Fruit fly (Drosophila melanogaster) whole organism, embryonic: ENCODE data around the gene CG14851.

ENCODE experiments used
- Abd-B ChIP-seq: fragments of 200-800 bp; sonication (Bioruptor generic); optimal IDR thresholded peaks from 2 replicates; lab custom pipeline; 2018; ENCODE audit warnings: missing biosample characterization, mild to moderate bottlenecking, missing genetic modification characterization, moderate library complexity
- Bdp1 ChIP-seq: fragments of 200-800 bp; sonication (Bioruptor generic); optimal IDR thresholded peaks from 3 replicates; lab custom pipeline; 2016; ENCODE audit warnings: missing biosample characterization, missing genetic modification characterization
- Blimp-1 ChIP-seq: fragments of 200-800 bp; sonication (Bioruptor generic); optimal IDR thresholded peaks from 3 replicates; lab custom pipeline; 2018; ENCODE audit warnings: missing biosample characterization, missing genetic modification characterization, mild to moderate bottlenecking, moderate library complexity, missing genetic modification reagents
- CG11093 ChIP-seq: fragments of 200-800 bp; sonication (Bioruptor generic); IDR thresholded peaks from 3 replicates; pipeline ENCODE4 v1.3.6; 2022; ENCODE audit warnings: missing biosample characterization, missing genetic modification characterization
- CG12391 ChIP-seq: fragments of 200-800 bp; sonication (Bioruptor generic); optimal IDR thresholded peaks from 3 replicates; lab custom pipeline; 2018; ENCODE audit warnings: missing biosample characterization, mild to moderate bottlenecking, missing genetic modification characterization, moderate library complexity
- CG15073 ChIP-seq: fragments of 200-800 bp; sonication (Bioruptor generic); optimal IDR thresholded peaks from 2 replicates; lab custom pipeline; 2016; ENCODE audit warnings: missing biosample characterization, missing genetic modification characterization
- CG18262 ChIP-seq: fragments of 200-800 bp; optimal IDR thresholded peaks from 3 replicates; lab custom pipeline; 2019; ENCODE audit warnings: missing biosample characterization, mild to moderate bottlenecking, missing genetic modification characterization, moderate library complexity
- CG2678 ChIP-seq: fragments of 200-800 bp; sonication (Bioruptor generic); optimal IDR thresholded peaks from 3 replicates; lab custom pipeline; 2019; ENCODE audit warnings: missing biosample characterization, mild to moderate bottlenecking, missing genetic modification characterization, moderate library complexity
- CG2875 ChIP-seq: fragments of 200-800 bp; sonication (Bioruptor generic); optimal IDR thresholded peaks from 2 replicates; lab custom pipeline; 2017; ENCODE audit warnings: missing biosample characterization, mild to moderate bottlenecking, missing genetic modification characterization, missing genetic modification reagents
- CG31441 ChIP-seq: fragments of 200-800 bp; sonication (Bioruptor generic); IDR thresholded peaks from 2 replicates; pipeline ENCODE4 v1.3.6; 2022; ENCODE audit warnings: missing biosample characterization, missing genetic modification characterization
- CG32532 ChIP-seq: fragments of 200-800 bp; sonication (Bioruptor generic); IDR thresholded peaks from 2 replicates; pipeline ENCODE4 v1.3.6; 2022; ENCODE audit warnings: missing biosample characterization, missing genetic modification characterization
- CG4360 ChIP-seq: fragments of 200-800 bp; sonication (Bioruptor generic); IDR thresholded peaks from 2 replicates; pipeline ENCODE4 v1.3.6; 2022; ENCODE audit warnings: missing biosample characterization, missing genetic modification characterization
- CG5245 ChIP-seq: fragments of 200-800 bp; sonication (Bioruptor generic); optimal IDR thresholded peaks from 3 replicates; lab custom pipeline; 2016; ENCODE audit warnings: missing biosample characterization, missing genetic modification characterization
- CG6813 ChIP-seq: fragments of 200-800 bp; sonication (Bioruptor generic); optimal IDR thresholded peaks from 2 replicates; lab custom pipeline; 2017; ENCODE audit warnings: missing biosample characterization, missing genetic modification characterization, mild to moderate bottlenecking, moderate library complexity, missing genetic modification reagents
- CG9817 ChIP-seq: fragments of 200-800 bp; sonication (Bioruptor generic); optimal IDR thresholded peaks from 2 replicates; lab custom pipeline; 2018; ENCODE audit warnings: missing biosample characterization, mild to moderate bottlenecking, missing genetic modification characterization, moderate library complexity
- CoRest ChIP-seq: fragments of 200-800 bp; sonication (Bioruptor generic); optimal IDR thresholded peaks from 3 replicates; lab custom pipeline; 2018; ENCODE audit warnings: missing biosample characterization, mild to moderate bottlenecking, missing genetic modification characterization, moderate library complexity
- Doc3 ChIP-seq: fragments of 200-800 bp; sonication (Bioruptor generic); IDR thresholded peaks from 3 replicates; pipeline ENCODE4 v1.3.6; 2022; ENCODE audit warnings: missing biosample characterization, missing genetic modification characterization; ENCODE audit not compliant: partially characterized antibody
- Drgx ChIP-seq: fragments of 200-800 bp; sonication (Bioruptor generic); IDR thresholded peaks from 2 replicates; pipeline ENCODE4 v1.3.6; 2022; ENCODE audit warnings: missing biosample characterization, missing genetic modification characterization
- Eip74EF ChIP-seq, 2 experiments: fragments of 200-800 bp in 1 of 2; fragments of >200 bp in 1 of 2; sonication (Bioruptor generic) in 1 of 2; optimal IDR thresholded peaks; 2 replicates each; lab custom pipeline; 2017 to 2019; ENCODE audit warnings: missing biosample characterization in 2 of 2, missing genetic modification characterization in 2 of 2, mild to moderate bottlenecking in 1 of 2, moderate library complexity in 1 of 2
- HLHmδ ChIP-seq: fragments of 200-800 bp; sonication (Bioruptor generic); optimal IDR thresholded peaks from 2 replicates; lab custom pipeline; 2018; ENCODE audit warnings: missing biosample characterization, mild to moderate bottlenecking, missing genetic modification characterization, moderate library complexity
- Hmr ChIP-seq: fragments of 200-800 bp; sonication (Bioruptor generic); optimal IDR thresholded peaks from 3 replicates; lab custom pipeline; 2017; ENCODE audit warnings: mild to moderate bottlenecking, missing biosample characterization, missing genetic modification reagents, missing genetic modification characterization
- Hr39 ChIP-seq: fragments of >200 bp; optimal IDR thresholded peaks from 2 replicates; lab custom pipeline; 2017
- Jarid2 ChIP-seq: fragments of 200-800 bp; sonication (Bioruptor generic); optimal IDR thresholded peaks from 3 replicates; lab custom pipeline; 2017; ENCODE audit warnings: mild to moderate bottlenecking, missing biosample characterization, missing genetic modification reagents, missing genetic modification characterization
- MESR4 ChIP-seq: fragments of 200-800 bp; sonication (Bioruptor generic); optimal IDR thresholded peaks from 2 replicates; lab custom pipeline; 2018; ENCODE audit warnings: missing biosample characterization, mild to moderate bottlenecking, missing genetic modification characterization, moderate library complexity
- Mes4 ChIP-seq: fragments of 200-800 bp; sonication (Bioruptor generic); optimal IDR thresholded peaks from 2 replicates; lab custom pipeline; 2016; ENCODE audit warnings: missing biosample characterization, missing genetic modification characterization
- Nf-YA ChIP-seq: fragments of 200-800 bp; sonication (Bioruptor generic); IDR thresholded peaks from 2 replicates; pipeline ENCODE4 v1.3.6; 2022; ENCODE audit warnings: missing biosample characterization, missing genetic modification characterization
- NfI ChIP-seq: fragments of 200-800 bp; sonication (Bioruptor generic); optimal IDR thresholded peaks from 3 replicates; lab custom pipeline; 2018; ENCODE audit warnings: missing biosample characterization, mild to moderate bottlenecking, missing genetic modification characterization, moderate library complexity
- Optix ChIP-seq: fragments of 200-800 bp; sonication (Bioruptor generic); IDR thresholded peaks from 3 replicates; pipeline ENCODE4 v1.3.6; 2022; ENCODE audit warnings: missing biosample characterization, missing genetic modification characterization
- Rfx ChIP-seq: fragments of 200-800 bp; sonication (Bioruptor generic); IDR thresholded peaks from 2 replicates; pipeline ENCODE4 v1.3.6; 2022; ENCODE audit warnings: missing biosample characterization, missing genetic modification characterization
- amos ChIP-seq: fragments of 200-800 bp; sonication (Bioruptor generic); IDR thresholded peaks from 2 replicates; pipeline ENCODE4 v1.3.6; 2022; ENCODE audit warnings: missing biosample characterization, missing genetic modification characterization; ENCODE audit not compliant: partially characterized antibody
- ap ChIP-seq: fragments of 200-800 bp; sonication (Bioruptor generic); IDR thresholded peaks from 2 replicates; pipeline ENCODE4 v1.3.6; 2022; ENCODE audit warnings: missing biosample characterization, missing genetic modification characterization
- chinmo ChIP-seq: fragments of 200-800 bp; sonication (Bioruptor generic); IDR thresholded peaks from 4 replicates; pipeline ENCODE4 v1.3.6; 2022; ENCODE audit warnings: missing biosample characterization, missing genetic modification characterization; ENCODE audit not compliant: partially characterized antibody
- chm ChIP-seq: fragments of 200-800 bp; sonication (Bioruptor generic); IDR thresholded peaks from 2 replicates; pipeline ENCODE4 v1.3.6; 2022; ENCODE audit warnings: missing biosample characterization, missing genetic modification characterization
- da ChIP-seq: fragments of 200-800 bp; sonication (Bioruptor generic); optimal IDR thresholded peaks from 2 replicates; lab custom pipeline; 2016; ENCODE audit warnings: missing biosample characterization, missing genetic modification characterization
- dmrt11E ChIP-seq: fragments of 200-800 bp; sonication (Bioruptor generic); optimal IDR thresholded peaks from 3 replicates; lab custom pipeline; 2018; ENCODE audit warnings: missing biosample characterization, mild to moderate bottlenecking, missing genetic modification characterization, moderate library complexity
- hb ChIP-seq: fragments of 200-800 bp; sonication (Bioruptor generic); IDR thresholded peaks from 3 replicates; pipeline ENCODE4 v1.3.6; 2022; ENCODE audit warnings: missing biosample characterization, missing genetic modification characterization; ENCODE audit not compliant: partially characterized antibody
- kah ChIP-seq: fragments of 200-800 bp; sonication (Bioruptor generic); optimal IDR thresholded peaks from 2 replicates; lab custom pipeline; 2018; ENCODE audit warnings: missing biosample characterization, mild to moderate bottlenecking, missing genetic modification characterization
- kni ChIP-seq: fragments of 200-800 bp; sonication (Bioruptor generic); optimal IDR thresholded peaks from 3 replicates; lab custom pipeline; 2017; ENCODE audit warnings: mild to moderate bottlenecking, missing biosample characterization, missing genetic modification reagents, missing genetic modification characterization
- lilli ChIP-seq: fragments of 200-800 bp; sonication (Bioruptor generic); optimal IDR thresholded peaks from 3 replicates; lab custom pipeline; 2016; ENCODE audit warnings: missing biosample characterization, missing genetic modification characterization
- nmo ChIP-seq: fragments of 200-800 bp; sonication (Bioruptor generic); optimal IDR thresholded peaks from 2 replicates; lab custom pipeline; 2018; ENCODE audit warnings: missing biosample characterization, mild to moderate bottlenecking, missing genetic modification characterization, moderate library complexity
- onecut ChIP-seq: fragments of 200-800 bp; sonication (Bioruptor generic); IDR thresholded peaks from 2 replicates; pipeline ENCODE4 v1.3.6; 2022; ENCODE audit warnings: missing biosample characterization, missing genetic modification characterization
- peb ChIP-seq: fragments of 200-800 bp; sonication (Bioruptor generic); IDR thresholded peaks from 2 replicates; pipeline ENCODE4 v1.3.6; 2022; ENCODE audit warnings: missing biosample characterization, missing genetic modification characterization
- rib ChIP-seq: fragments of 200-800 bp; sonication (Bioruptor generic); IDR thresholded peaks from 2 replicates; pipeline ENCODE4 v1.3.6; 2022; ENCODE audit warnings: missing biosample characterization, missing genetic modification characterization
- sc ChIP-seq, 3 experiments: fragments of >200 bp in 2 of 3; fragments of 200-800 bp in 1 of 3; sonication (Bioruptor generic) in 1 of 3; optimal IDR thresholded peaks; 2 replicates in 2 of 3; 3 replicates in 1 of 3; lab custom pipeline; 2017; ENCODE audit warnings: mild to moderate bottlenecking in 1 of 3, missing biosample characterization in 1 of 3, missing genetic modification characterization in 1 of 3, missing genetic modification reagents in 1 of 3

CG14851 gene

DNA sequence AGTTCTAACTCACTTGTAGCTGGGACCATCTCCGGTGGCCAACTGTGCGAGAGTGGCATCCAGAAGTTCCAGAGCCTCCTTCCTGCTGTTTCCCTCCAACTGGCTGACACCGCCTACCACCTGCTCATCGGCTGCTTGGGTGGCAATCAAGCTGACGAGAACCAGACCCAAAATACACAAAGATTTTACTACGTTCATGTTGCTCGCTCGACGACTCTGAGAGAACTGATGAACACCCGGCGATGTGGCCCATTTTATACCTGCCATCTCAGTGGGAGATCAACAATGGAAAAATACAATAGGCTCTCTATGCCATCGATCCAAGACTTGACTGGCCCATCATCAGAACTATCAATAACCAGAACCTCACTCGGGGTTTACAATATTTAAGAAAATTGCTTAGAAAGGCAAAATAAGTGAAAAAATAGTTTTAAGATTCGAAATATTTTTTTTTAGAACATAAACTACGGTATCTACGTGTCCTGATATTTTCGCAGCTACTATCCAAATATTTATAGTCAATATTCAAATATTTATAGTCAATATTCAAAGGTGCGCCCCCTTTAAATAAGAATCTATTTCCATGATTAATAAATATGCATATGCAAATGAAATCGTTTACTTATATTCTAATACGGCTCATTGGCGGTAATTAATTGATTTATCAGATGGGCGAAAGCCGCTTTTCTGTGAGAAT is 7.4 kb downstream of the CG14851 start, which contains the start of gene Cys (continued):
- TF ChIP-seq CG12391 (tag; lab: Kevin White, UChicago): no peak
- peak; percentile 30 for TF ChIP-seq Hmr (GFP tag; lab: Kevin White, UChicago)
- no peak for TF ChIP-seq CG11093 (GFP tag; lab: Robert Waterston, UW)
- TF ChIP-seq HLHmδ (GFP tag; lab: Kevin White, UChicago): no peak
- TF ChIP-seq CoRest (tag; lab: Kevin White, UChicago): peak; percentile 37
- TF ChIP-seq kni: no peak
- TF ChIP-seq CG6813: peak; percentile 27
- TF ChIP-seq CG18262 (tag; lab: Kevin White, UChicago): peak; percentile 34
- no peak for TF ChIP-seq CG15073
- no peak for TF ChIP-seq sc (optimal IDR thresholded peaks at IDR 0.05; lab: Kevin White, UChicago)
- peak; percentile 19 for TF ChIP-seq sc (GFP tag; optimal IDR thresholded peaks at IDR 0.05; lab: Kevin White, UChicago)
- peak; percentile 26; the same call in 1 of the 2 replicates for TF ChIP-seq amos (GFP tag; lab: Robert Waterston, UW)
- peak; percentile 62 for TF ChIP-seq onecut (GFP tag; lab: Robert Waterston, UW)
- peak; percentile 23; the same call in 1 of the 4 replicates for TF ChIP-seq chinmo (GFP tag; lab: Robert Waterston, UW)
- no peak for TF ChIP-seq Bdp1 (GFP tag; lab: Kevin White, UChicago)
- TF ChIP-seq CG2875 (GFP tag; lab: Kevin White, UChicago): peak; percentile 10
- TF ChIP-seq da: peak; percentile 42
- TF ChIP-seq Doc3 (GFP tag; lab: Robert Waterston, UW): no peak
- no peak for TF ChIP-seq Mes4 (GFP tag; lab: Kevin White, UChicago)
- TF ChIP-seq Hr39 (lab: Kevin White, UChicago): no peak
- no peak for TF ChIP-seq Optix (GFP tag; lab: Robert Waterston, UW)
- peak; percentile 32; the same call in 1 of the 2 replicates for TF ChIP-seq chm (GFP tag; lab: Robert Waterston, UW)
- TF ChIP-seq dmrt11E (tag; lab: Kevin White, UChicago): peak; percentile 9
- peak; percentile 19 for TF ChIP-seq nmo (GFP tag; lab: Kevin White, UChicago)
- no peak for TF ChIP-seq hb
- TF ChIP-seq MESR4: peak; percentile 26
- no peak for TF ChIP-seq CG31441 (GFP tag; lab: Robert Waterston, UW)
- peak; percentile 92 for TF ChIP-seq kah (GFP tag; lab: Kevin White, UChicago)
- peak; percentile 39; the same call in 1 of the 2 replicates for TF ChIP-seq Rfx (GFP tag; lab: Robert Waterston, UW)
- peak; percentile 1 for TF ChIP-seq Blimp-1 (GFP tag; lab: Kevin White, UChicago)
- TF ChIP-seq Abd-B (GFP tag; lab: Kevin White, UChicago): no peak
- TF ChIP-seq peb (GFP tag; lab: Robert Waterston, UW): no peak
- TF ChIP-seq Drgx: no peak
- no peak for TF ChIP-seq CG4360 (GFP tag; lab: Robert Waterston, UW)
- no peak for TF ChIP-seq Nf-YA (GFP tag; lab: Robert Waterston, UW)
- TF ChIP-seq Jarid2: peak; percentile 73
- TF ChIP-seq lilli: peak; percentile 35
- TF ChIP-seq CG32532 (GFP tag; lab: Robert Waterston, UW): peak; percentile 47; the same call in 1 of the 2 replicates
- TF ChIP-seq NfI (GFP tag; lab: Kevin White, UChicago): peak; percentile 13
- no peak for TF ChIP-seq CG9817 (tag; lab: Kevin White, UChicago)
- no peak for TF ChIP-seq CG5245 (GFP tag; lab: Kevin White, UChicago)
- TF ChIP-seq ap (GFP tag; lab: Robert Waterston, UW): 0 out of 2 replicates have a peak, but pooled peaks have one; percentile 39
- 0 out of 2 replicates have a peak, but pooled peaks have one; percentile 31 for TF ChIP-seq rib
- peak; percentile 42 for TF ChIP-seq CG2678 (tag; lab: Kevin White, UChicago)
- TF ChIP-seq Eip74EF (GFP tag; optimal IDR thresholded peaks at IDR 0.05; lab: Kevin White, UChicago): peak in 1 of 2 experiments; percentile 15
